Worm (Caenorhabditis elegans): ENCODE results near the gene atp-2.

atp-2 gene

ce11 chrIII:5230415-5230814 is 2.2 kb downstream of the atp-2 start, which contains the start of gene prmt-5:
Gene prmt-5, plus strand, starts transcription at chrIII:5230555.
- no peak for TF ChIP-seq nhr-12 (tag; optimal IDR thresholded peaks at IDR 0.05)
- TF ChIP-seq unc-98 (GFP tag; IDR thresholded peaks at IDR 0.05): no peak
- TF ChIP-seq mdl-1 (tag; optimal IDR thresholded peaks at IDR 0.05): no peak
- TF ChIP-seq ztf-11 (tag; optimal IDR thresholded peaks at IDR 0.05): no peak
- TF ChIP-seq swsn-7 (tag; optimal IDR thresholded peaks at IDR 0.05): no peak
- TF ChIP-seq ceh-82 (tag; optimal IDR thresholded peaks at IDR 0.05): no peak
- peak in 1 of 2 experiments; percentile 21 for TF ChIP-seq lsy-2 (tag; optimal IDR thresholded peaks at IDR 0.05)
- no peak for TF ChIP-seq fkh-10 (GFP tag; optimal IDR thresholded peaks at IDR 0.05)
- no peak for TF ChIP-seq egl-27 (tag; optimal IDR thresholded peaks at IDR 0.05)
- TF ChIP-seq ceh-63 (GFP tag; optimal IDR thresholded peaks at IDR 0.05): no peak
- no peak for TF ChIP-seq nhr-11 (tag; optimal IDR thresholded peaks at IDR 0.05)
- TF ChIP-seq lin-14 (GFP tag; optimal IDR thresholded peaks at IDR 0.05): no peak
- no peak for TF ChIP-seq pqm-1 (tag; optimal IDR thresholded peaks at IDR 0.05)
- no peak for TF ChIP-seq C04F5.9 (tag; optimal IDR thresholded peaks at IDR 0.05)
- no peak for TF ChIP-seq fkh-4 (tag; optimal IDR thresholded peaks at IDR 0.05; ENCODE audit: borderline replicate concordance)
- peak; percentile 22 for TF ChIP-seq snu-23 (GFP tag; optimal IDR thresholded peaks at IDR 0.05)
- no peak for TF ChIP-seq mab-9 (GFP tag; IDR thresholded peaks at IDR 0.05)
- TF ChIP-seq nhr-47 (tag; optimal IDR thresholded peaks at IDR 0.05): peak; percentile 46
- no peak for TF ChIP-seq egl-13 (tag; optimal IDR thresholded peaks at IDR 0.05)
- TF ChIP-seq C16A3.4 (tag; optimal IDR thresholded peaks at IDR 0.05): no peak
- peak; percentile 36 for TF ChIP-seq nhr-20 (tag; optimal IDR thresholded peaks at IDR 0.05)
- no peak for TF ChIP-seq nhr-237 (tag; optimal IDR thresholded peaks at IDR 0.05)
- TF ChIP-seq dsc-1 (tag; optimal IDR thresholded peaks at IDR 0.05): no peak
- no peak for TF ChIP-seq mep-1 (tag; optimal IDR thresholded peaks at IDR 0.05)
- TF ChIP-seq nhr-19 (GFP tag; conservative IDR thresholded peaks at IDR 0.05): peak; percentile 25; the same call in 1 of the 2 replicates
- TF ChIP-seq mef-2 (tag; optimal IDR thresholded peaks at IDR 0.05): no peak
- TF ChIP-seq lin-39 (tag; optimal IDR thresholded peaks at IDR 0.05): no peak
- no peak for TF ChIP-seq F16B12.6 (tag; optimal IDR thresholded peaks at IDR 0.05)
- no peak for TF ChIP-seq unc-86 (tag; optimal IDR thresholded peaks at IDR 0.05)
- TF ChIP-seq unc-62 (GFP tag; optimal IDR thresholded peaks at IDR 0.05): no peak
- peak; percentile 21 to 41 for TF ChIP-seq efl-1 (optimal IDR thresholded peaks at IDR 0.05)
- TF ChIP-seq efl-1 (GFP tag; optimal IDR thresholded peaks at IDR 0.05 in 1 of 2): peak in 1 of 2 experiments; percentile 77
- TF ChIP-seq fkh-8 (tag; optimal IDR thresholded peaks at IDR 0.05): no peak
- TF ChIP-seq snpc-4 (tag; optimal IDR thresholded peaks at IDR 0.05): no peak
- TF ChIP-seq tlp-1 (tag; optimal IDR thresholded peaks at IDR 0.05): no peak
- TF ChIP-seq nhr-77 (tag; optimal IDR thresholded peaks at IDR 0.05): no peak
- no peak for TF ChIP-seq unc-130 (tag; optimal IDR thresholded peaks at IDR 0.05)
- TF ChIP-seq xbp-1 (tag; optimal IDR thresholded peaks at IDR 0.05): peak; percentile 3
- no peak for TF ChIP-seq hlh-17 (GFP tag; optimal IDR thresholded peaks at IDR 0.05; ENCODE audit: borderline replicate concordance)
- TF ChIP-seq hlh-4 (tag; optimal IDR thresholded peaks at IDR 0.05): no peak
- peak; percentile 37 for TF ChIP-seq zip-4 (GFP tag; optimal IDR thresholded peaks at IDR 0.05)
- TF ChIP-seq hpl-2 (GFP tag; optimal IDR thresholded peaks at IDR 0.05): no peak
- TF ChIP-seq isw-1 (GFP tag; IDR thresholded peaks at IDR 0.05): no peak
- no peak for TF ChIP-seq elt-3 (tag; optimal IDR thresholded peaks at IDR 0.05)
- no peak for TF ChIP-seq vab-15 (tag; optimal IDR thresholded peaks at IDR 0.05)
- no peak for TF ChIP-seq ces-1 (GFP tag; optimal IDR thresholded peaks at IDR 0.05)
- TF ChIP-seq nhr-84 (tag; optimal IDR thresholded peaks at IDR 0.05): no peak
- TF ChIP-seq sptf-1 (tag; optimal IDR thresholded peaks at IDR 0.05): no peak
- no peak for TF ChIP-seq zag-1 (tag; optimal IDR thresholded peaks at IDR 0.05)
- TF ChIP-seq blmp-1 (tag; optimal IDR thresholded peaks at IDR 0.05): no peak
- no peak for TF ChIP-seq alr-1 (tag; optimal IDR thresholded peaks at IDR 0.05; ENCODE audit: borderline replicate concordance)
- no peak for TF ChIP-seq ets-5 (GFP tag; IDR thresholded peaks at IDR 0.05)
- no peak for TF ChIP-seq tbx-2 (tag; optimal IDR thresholded peaks at IDR 0.05)
- TF ChIP-seq aly-2 (tag; optimal IDR thresholded peaks at IDR 0.05): peak; percentile 92
- TF ChIP-seq elt-2 (tag; optimal IDR thresholded peaks at IDR 0.05): peak; percentile 31
